Fruit fly (Drosophila melanogaster) S2 (cell line): Measurements from ENCODE around the gene Ace.

Experiments
- CG8478 ChIP-seq: fragments of >200 bp; optimal IDR thresholded peaks from 2 replicates; lab custom pipeline; 2018
- CTCF ChIP-seq, 2 experiments: fragments of >200 bp; optimal IDR thresholded peaks; 2 replicates each; lab custom pipeline; 2018

DNA sequence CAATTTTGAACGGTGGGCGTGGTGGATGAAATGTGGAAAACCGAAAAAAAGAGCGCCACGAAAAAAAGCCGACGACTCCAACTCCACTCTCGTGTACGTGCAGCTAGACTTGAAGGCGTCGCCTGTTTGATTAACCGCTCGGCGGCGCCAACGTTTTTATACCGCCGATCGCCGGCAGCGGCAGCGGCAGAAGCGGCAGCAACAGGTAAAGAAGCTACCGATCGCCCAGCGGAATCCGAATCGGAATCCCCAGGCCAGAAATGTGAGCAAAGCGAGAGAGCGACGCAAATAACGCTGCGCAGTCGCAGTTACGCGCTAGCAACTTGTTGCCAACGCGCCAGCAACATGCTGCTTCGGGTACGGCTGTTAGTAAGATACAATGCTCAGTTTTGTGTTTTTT, 45.0 kb downstream of the Ace start, which contains the start of gene CG8483:
- TF ChIP-seq CG8478 (lab: Kevin White, UChicago) (no peak), CTCF (optimal IDR thresholded peaks at IDR 0.05; lab: Kevin White, UChicago) (no peak)
